Fruit fly (Drosophila melanogaster) whole organism, adult: ENCODE results near the gene CG1572.

Source experiments
- CG11617 ChIP-seq: fragments of 200-800 bp; sonication (Bioruptor generic); optimal IDR thresholded peaks from 2 replicates; lab custom pipeline; 2017; ENCODE audit warnings: mild to moderate bottlenecking, missing biosample characterization, missing genetic modification reagents, missing genetic modification characterization
- CG12768 ChIP-seq: fragments of 200-800 bp; sonication (Bioruptor generic); optimal IDR thresholded peaks from 2 replicates; lab custom pipeline; 2017; ENCODE audit warnings: missing biosample characterization, missing genetic modification characterization, mild to moderate bottlenecking, moderate library complexity, missing genetic modification reagents
- CG1620 ChIP-seq: fragments of 200-800 bp; sonication (Bioruptor generic); optimal IDR thresholded peaks from 2 replicates; lab custom pipeline; 2016; ENCODE audit warnings: missing biosample characterization, missing genetic modification characterization
- CG7045 ChIP-seq: fragments of 200-800 bp; sonication (Bioruptor generic); optimal IDR thresholded peaks from 2 replicates; lab custom pipeline; 2017; ENCODE audit warnings: missing biosample characterization, mild to moderate bottlenecking, missing genetic modification characterization
- CG7101 ChIP-seq: fragments of 200-800 bp; sonication (Bioruptor generic); optimal IDR thresholded peaks from 2 replicates; lab custom pipeline; 2018; ENCODE audit warnings: missing biosample characterization, mild to moderate bottlenecking, missing genetic modification characterization, moderate library complexity
- Crg-1 ChIP-seq: fragments of 200-800 bp; sonication (Bioruptor generic); optimal IDR thresholded peaks from 2 replicates; lab custom pipeline; 2016; ENCODE audit warnings: missing biosample characterization, missing genetic modification characterization
- Mnt ChIP-seq: fragments of 200-800 bp; sonication (Bioruptor generic); optimal IDR thresholded peaks from 2 replicates; lab custom pipeline; 2016; ENCODE audit warnings: missing biosample characterization, mild to moderate bottlenecking, missing genetic modification characterization
- bab1 ChIP-seq: fragments of 200-800 bp; sonication (Bioruptor generic); optimal IDR thresholded peaks from 3 replicates; lab custom pipeline; 2019; ENCODE audit warnings: missing biosample characterization, mild to moderate bottlenecking, missing genetic modification characterization, moderate library complexity
- cic ChIP-seq: fragments of 200-800 bp; sonication (Bioruptor generic); optimal IDR thresholded peaks from 2 replicates; lab custom pipeline; 2017; ENCODE audit warnings: missing biosample characterization, mild to moderate bottlenecking, missing genetic modification characterization, moderate library complexity
- cnc ChIP-seq, 2 experiments: fragments of >200 bp; optimal IDR thresholded peaks; 2 replicates each; lab custom pipeline; 2017
- kay ChIP-seq: fragments of 200-800 bp; sonication (Bioruptor generic); peaks from one replicate; lab custom pipeline; 2016; ENCODE audit warnings: missing biosample characterization, missing genetic modification characterization, borderline replicate concordance
- ovo ChIP-seq: fragments of 200-800 bp; sonication (Bioruptor generic); optimal IDR thresholded peaks from 2 replicates; lab custom pipeline; 2016; ENCODE audit warnings: missing biosample characterization, missing genetic modification characterization
- pad ChIP-seq: fragments of 200-800 bp; sonication (Bioruptor generic); optimal IDR thresholded peaks from 3 replicates; lab custom pipeline; 2017; ENCODE audit warnings: missing biosample characterization, missing genetic modification characterization, mild to moderate bottlenecking, moderate library complexity, missing genetic modification reagents
- toe ChIP-seq: fragments of 200-800 bp; sonication (Bioruptor generic); optimal IDR thresholded peaks from 2 replicates; lab custom pipeline; 2016; ENCODE audit warnings: missing biosample characterization, missing genetic modification characterization

DNA sequence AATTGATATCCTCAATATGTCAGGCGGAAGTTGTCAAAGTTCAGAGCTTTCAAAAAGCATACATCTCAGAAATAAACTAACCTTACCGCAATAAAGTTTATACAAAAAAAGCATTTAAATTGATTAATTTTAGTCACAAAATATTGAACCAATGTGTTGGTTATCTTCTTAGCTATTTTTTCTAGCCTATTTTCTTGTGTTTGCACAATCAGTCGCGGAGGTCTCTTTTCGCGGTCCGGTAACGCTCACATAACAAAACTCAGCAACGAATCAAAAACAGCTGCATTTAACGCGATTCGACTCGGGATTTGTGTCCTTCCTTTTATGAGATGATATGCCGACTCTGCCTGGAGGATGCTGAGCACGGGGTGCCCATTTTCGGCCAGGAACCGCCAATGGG is 15.1 kb upstream of the CG1572 start, which contains the start of gene CG11696:
- TF ChIP-seq kay (no peak), bab1 (GFP tag; lab: Kevin White, UChicago) (no peak), CG11617 (GFP tag; lab: Kevin White, UChicago) (no peak), ovo (GFP tag; lab: Kevin White, UChicago) (no peak), cnc (optimal IDR thresholded peaks at IDR 0.05; lab: Kevin White, UChicago) (no peak), Crg-1 (no peak), CG7101 (tag; lab: Kevin White, UChicago) (no peak), toe (GFP tag; lab: Kevin White, UChicago) (no peak), pad (no peak), Mnt (GFP tag; lab: Kevin White, UChicago) (no peak), CG1620 (GFP tag; lab: Kevin White, UChicago) (no peak), cic (GFP tag; lab: Kevin White, UChicago) (no peak), CG7045 (no peak), CG12768 (GFP tag; lab: Kevin White, UChicago) (no peak)
